Fruit fly (Drosophila melanogaster) whole organism: ENCODE data around the gene CG18281.
"Not testable (repeated sequence)": the region's sequence is repeated elsewhere in the genome, so short reads cannot be mapped to it uniquely, and the experiment has no call there.

ENCODE experiments used
- CG8478 ChIP-seq: fragments of >200 bp; optimal IDR thresholded peaks from 2 replicates; lab custom pipeline; 2018; ENCODE audit warnings: inconsistent platforms
- Dll ChIP-seq: fragments of >200 bp; optimal IDR thresholded peaks from 2 replicates; lab custom pipeline; 2017
- EcR ChIP-seq, 2 experiments: fragments of >200 bp; optimal IDR thresholded peaks; 2 replicates each; lab custom pipeline; 2017; ENCODE audit warnings: missing biosample characterization in 2 of 2, missing genetic modification characterization in 2 of 2, missing genetic modification reagents in 2 of 2
- pan ChIP-seq: fragments of >200 bp; optimal IDR thresholded peaks from 2 replicates; lab custom pipeline; 2017
- psq ChIP-seq: fragments of >200 bp; optimal IDR thresholded peaks from 2 replicates; lab custom pipeline; 2017
- usp ChIP-seq: fragments of >200 bp; optimal IDR thresholded peaks from 2 replicates; lab custom pipeline; 2017; ENCODE audit warnings: missing biosample characterization, missing genetic modification characterization, mixed read lengths

The CG18281 gene

dm6 chr3L:20499536-20499935 is at the start of gene CG18281:
Gene CG18281, plus strand, starts transcription at chr3L:20499836.
- TF ChIP-seq usp, CG8478, psq: not testable (repeated sequence)

DNA sequence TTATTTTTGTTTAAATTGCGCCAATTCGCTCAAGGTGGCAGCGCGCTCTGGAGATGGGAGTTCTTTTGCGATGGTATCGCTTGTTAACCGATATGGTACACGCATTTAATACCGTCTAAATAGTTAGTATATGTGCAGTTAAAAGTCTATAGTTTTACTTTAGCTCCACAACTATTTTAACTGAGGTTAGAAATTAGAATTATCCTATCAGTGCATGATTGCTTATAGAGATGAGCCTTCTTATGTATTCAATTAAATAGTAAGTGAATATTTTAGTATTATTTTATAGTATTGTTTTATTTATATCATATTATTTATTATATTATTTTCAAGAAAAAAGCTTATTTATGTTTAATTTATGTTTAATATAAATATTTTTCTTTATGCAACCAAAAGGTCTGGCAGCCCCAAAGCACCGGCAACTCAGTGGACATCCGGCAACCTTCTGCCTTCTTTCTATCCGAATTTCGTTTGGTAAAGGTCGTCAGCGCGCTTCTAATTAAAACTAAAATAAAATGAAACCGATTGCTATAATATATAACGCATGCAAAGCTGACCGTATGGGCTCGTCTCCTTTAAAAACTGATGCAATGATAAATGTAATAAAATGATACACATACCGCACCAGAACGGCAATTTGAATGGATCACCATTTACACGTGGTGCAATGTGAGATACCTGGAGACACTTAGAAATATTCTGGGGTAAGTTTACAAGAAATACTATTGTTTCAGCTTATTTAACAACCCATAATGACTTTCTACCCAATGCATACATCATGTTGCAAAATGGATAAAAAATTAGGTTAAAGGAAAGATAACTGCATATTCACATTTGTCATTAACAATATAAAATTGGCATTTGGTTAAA is 46.6 kb upstream of the CG18281 start, which contains the start of gene CG5199:
Gene CG5199 (minus strand): TSS at position 52 of the 870 bp plus-strand sequence.
- TF ChIP-seq psq, result no peak
- no peak for TF ChIP-seq CG8478
- TF ChIP-seq usp, result no peak
- TF ChIP-seq EcR (GFP tag; optimal IDR thresholded peaks at IDR 0.05; lab: Kevin White, UChicago), result no peak
- no peak for TF ChIP-seq pan (lab: Kevin White, UChicago)
- no peak for TF ChIP-seq Dll (lab: Kevin White, UChicago)

- TF ChIP-seq pan (lab: Kevin White, UChicago), result no peak
- TF ChIP-seq psq, result no peak
- no peak for TF ChIP-seq EcR (GFP tag; optimal IDR thresholded peaks at IDR 0.05; lab: Kevin White, UChicago)
- no peak for TF ChIP-seq CG8478
- TF ChIP-seq usp, result no peak
- TF ChIP-seq Dll (lab: Kevin White, UChicago), result no peak
Observed at dm6 chr3L:20460383-20460782, 39.3 kb upstream of the CG18281 start, which contains the start of gene mag. Gene mag, plus strand, starts transcription at chr3L:20460683.

DNA sequence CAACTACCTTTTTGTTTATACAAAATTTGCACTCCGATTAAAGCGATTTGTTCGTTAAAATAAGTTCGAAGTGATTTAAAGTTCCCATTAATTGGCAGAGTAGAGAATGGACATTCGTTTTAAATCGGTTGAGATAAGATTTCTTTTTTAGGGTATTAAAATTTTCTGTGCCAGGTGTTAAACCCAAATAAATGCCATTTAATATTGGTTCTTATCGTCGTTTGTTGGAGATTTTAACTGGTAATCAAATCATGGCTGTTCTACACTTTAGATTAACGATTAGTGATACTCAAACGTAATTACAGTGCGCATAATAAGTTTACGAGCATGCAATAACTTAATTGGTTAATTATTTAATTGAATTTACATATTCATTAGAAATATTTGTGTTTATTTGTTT is 37.2 kb upstream of the CG18281 start:
- TF ChIP-seq psq (no peak), CG8478 (no peak), pan (lab: Kevin White, UChicago) (no peak), usp (no peak), EcR (GFP tag; optimal IDR thresholded peaks at IDR 0.05; lab: Kevin White, UChicago) (no peak), Dll (lab: Kevin White, UChicago) (no peak)

- no peak for TF ChIP-seq EcR (GFP tag; optimal IDR thresholded peaks at IDR 0.05; lab: Kevin White, UChicago)
- no peak for TF ChIP-seq usp
- no peak for TF ChIP-seq psq
- no peak for TF ChIP-seq Dll (lab: Kevin White, UChicago)
- no peak for TF ChIP-seq CG8478
Observed at dm6 chr3L:20464677-20465076, 35.0 kb upstream of the CG18281 start, which contains the start of gene atk. Gene atk, minus strand, starts transcription at chr3L:20464862.

DNA sequence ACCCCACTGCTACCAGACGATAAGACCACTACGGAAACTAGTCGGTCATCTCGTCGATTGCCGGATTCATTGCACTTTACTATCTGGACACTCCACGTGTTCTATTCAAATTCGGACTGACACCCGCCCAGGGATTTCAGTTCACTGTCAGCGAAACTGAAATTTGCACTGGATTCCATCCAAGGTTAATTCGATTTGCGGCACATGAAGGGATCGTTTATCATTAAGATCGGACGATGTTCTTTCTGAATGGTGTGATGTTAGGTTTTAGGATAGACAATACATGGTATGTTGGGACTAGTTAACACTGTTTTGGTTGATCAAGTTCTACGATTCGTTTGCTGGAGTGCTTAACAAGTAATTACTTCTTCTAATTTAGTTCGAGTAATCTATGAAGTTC is 33.7 kb upstream of the CG18281 start, which contains the start of gene CG42764:
Gene CG42764 (minus strand): TSS at position 101 of the 400 bp plus-strand sequence.
- TF ChIP-seq EcR (GFP tag; optimal IDR thresholded peaks at IDR 0.05; lab: Kevin White, UChicago), result no peak
- TF ChIP-seq CG8478, result no peak
- no peak for TF ChIP-seq pan (lab: Kevin White, UChicago)
- no peak for TF ChIP-seq psq
- no peak for TF ChIP-seq Dll (lab: Kevin White, UChicago)
- no peak for TF ChIP-seq usp

DNA sequence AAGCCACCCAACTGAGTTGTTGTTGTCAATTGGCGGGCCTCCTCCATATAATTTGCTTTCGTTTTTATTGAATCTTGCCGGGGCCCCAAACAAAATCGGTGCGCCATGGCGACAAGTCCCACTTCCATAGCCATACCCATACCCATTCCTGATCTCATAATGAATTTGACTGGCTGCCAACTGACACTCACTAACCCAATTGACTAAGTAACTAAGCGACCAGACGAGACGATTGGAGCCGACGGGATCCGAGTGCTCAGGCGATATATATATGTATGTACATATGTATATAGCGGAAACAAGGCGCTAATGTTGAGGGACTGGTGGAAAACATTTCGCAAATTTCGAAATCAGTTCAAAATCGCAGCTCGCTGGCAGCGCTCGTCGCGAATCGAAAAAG is 33.0 kb upstream of the CG18281 start, which contains the start of gene Tdh:
Gene Tdh (plus strand): TSS at position 346 of the 400 bp plus-strand sequence.
- TF ChIP-seq EcR (GFP tag; optimal IDR thresholded peaks at IDR 0.05; lab: Kevin White, UChicago) (no peak), psq (no peak), usp (no peak), pan (lab: Kevin White, UChicago) (no peak), Dll (lab: Kevin White, UChicago) (no peak), CG8478 (no peak)

dm6 chr3L:20467433-20467832 is 32.2 kb upstream of the CG18281 start:
- TF ChIP-seq psq (no peak), usp (no peak), pan (lab: Kevin White, UChicago) (no peak), Dll (lab: Kevin White, UChicago) (no peak), EcR (GFP tag; optimal IDR thresholded peaks at IDR 0.05; lab: Kevin White, UChicago) (no peak), CG8478 (no peak)

- TF ChIP-seq pan (lab: Kevin White, UChicago), result no peak
- no peak for TF ChIP-seq usp
- TF ChIP-seq psq, result no peak
- no peak for TF ChIP-seq EcR (GFP tag; optimal IDR thresholded peaks at IDR 0.05; lab: Kevin White, UChicago)
- TF ChIP-seq CG8478, result no peak
- TF ChIP-seq Dll (lab: Kevin White, UChicago), result no peak
Observed at dm6 chr3L:20470991-20471498, 28.6 kb upstream of the CG18281 start.

DNA sequence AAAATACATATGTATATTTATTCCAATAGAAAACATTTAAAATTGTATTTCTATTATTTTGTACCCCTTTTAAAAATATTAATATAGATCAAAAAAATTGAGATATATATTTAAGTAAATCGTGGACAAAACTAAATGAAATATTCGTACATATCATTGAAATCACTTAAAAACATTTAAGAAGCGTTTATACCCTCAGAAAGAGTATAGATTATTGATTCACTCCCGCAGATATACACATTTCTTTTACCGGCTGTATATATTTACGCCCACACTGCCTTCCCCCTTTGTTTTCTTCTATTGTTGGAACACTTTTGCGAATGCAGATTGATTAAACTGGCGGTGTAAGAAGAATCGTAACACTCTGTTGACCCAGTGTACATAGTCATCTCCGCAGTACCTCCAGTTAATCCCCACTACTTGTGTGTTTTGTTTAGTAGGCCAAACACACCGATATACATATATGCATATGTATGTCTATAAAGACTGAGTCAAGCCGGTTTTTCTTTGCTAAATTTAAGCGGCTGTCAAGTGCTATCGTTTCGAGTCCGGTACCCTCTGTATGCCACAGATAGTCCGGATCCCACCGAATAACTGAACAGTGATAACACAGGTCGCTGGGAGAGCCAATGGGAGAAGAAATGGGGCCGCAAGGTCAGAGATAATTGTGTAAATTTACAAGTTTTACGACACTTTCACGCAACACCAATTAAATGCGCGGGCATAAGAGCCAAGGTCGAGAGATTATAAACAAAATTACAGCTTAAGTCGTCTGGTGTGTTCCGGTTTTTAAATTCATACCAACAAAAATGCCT is 27.9 kb upstream of the CG18281 start:
- TF ChIP-seq Dll (lab: Kevin White, UChicago), result no peak
- no peak for TF ChIP-seq EcR (GFP tag; optimal IDR thresholded peaks at IDR 0.05; lab: Kevin White, UChicago)
- TF ChIP-seq psq, result no peak
- TF ChIP-seq pan (lab: Kevin White, UChicago), result no peak
- TF ChIP-seq usp, result no peak
- TF ChIP-seq CG8478, result no peak

dm6 chr3L:20472607-20473006 is 27.0 kb upstream of the CG18281 start:
- TF ChIP-seq CG8478 (no peak), usp (no peak), EcR (GFP tag; optimal IDR thresholded peaks at IDR 0.05; lab: Kevin White, UChicago) (no peak), pan (lab: Kevin White, UChicago) (no peak), Dll (lab: Kevin White, UChicago) (no peak), psq (no peak)
